Fruit fly (Drosophila melanogaster): ENCODE measurements around the gene Karybeta3.

DNA sequence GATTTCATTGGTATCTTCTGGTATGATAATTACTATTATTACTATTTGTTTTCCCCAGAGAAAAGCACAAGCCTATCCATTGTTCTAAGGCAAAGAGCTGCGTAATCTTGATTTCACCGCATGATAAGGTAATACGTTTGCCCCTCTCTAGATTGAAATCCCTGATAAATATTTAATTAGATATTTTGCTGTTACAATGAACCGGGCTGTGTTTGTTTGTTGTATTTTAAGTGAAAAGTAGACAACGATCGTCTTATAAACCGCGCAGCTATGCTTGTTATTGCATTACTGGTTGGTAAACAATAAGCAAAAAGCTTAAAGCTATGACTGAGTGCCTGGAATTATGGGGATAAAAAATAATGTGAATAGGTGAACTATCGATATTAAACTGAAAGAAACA lies 45.8 kb downstream of the Karybeta3 start:
- TF ChIP-seq woc (GFP tag; optimal IDR thresholded peaks at IDR 0.05) (no peak), Dif (GFP tag; optimal IDR thresholded peaks at IDR 0.05; ENCODE audit: partially characterized antibody) (no peak), HLH106 (tag; optimal IDR thresholded peaks at IDR 0.05) (no peak)

Measured in whole organism, wandering third instar larva.